Worm (Caenorhabditis elegans) whole organism, mixed stage, embryonic: ENCODE data around the gene F49F1.17.
"Not testable (repeated sequence)": the region's sequence is repeated elsewhere in the genome, so short reads cannot be mapped to it uniquely, and the experiment has no call there.

ENCODE experiments used
- M03D4.4 ChIP-seq: sonication (generic microtip); optimal IDR thresholded peaks from 2 replicates; lab custom pipeline; 2017; ENCODE audit warnings: mild to moderate bottlenecking, missing genetic modification characterization, missing compliant biosample characterization
- bed-3 ChIP-seq: fragments of 200-800 bp; sonication (Bioruptor generic); optimal IDR thresholded peaks from 3 replicates; lab custom pipeline; 2018; ENCODE audit warnings: mild to moderate bottlenecking, missing genetic modification characterization, moderate library complexity, missing compliant biosample characterization
- blmp-1 ChIP-seq: fragments of 150-350 bp; optimal IDR thresholded peaks from 2 replicates; lab custom pipeline; 2014; ENCODE audit warnings: missing biosample characterization, missing genetic modification characterization
- ceh-39 ChIP-seq: fragments of 150-350 bp; optimal IDR thresholded peaks from 2 replicates; lab custom pipeline; 2014; ENCODE audit warnings: missing biosample characterization, missing genetic modification characterization
- ceh-43 ChIP-seq: fragments of 200-800 bp; sonication (Bioruptor generic); optimal IDR thresholded peaks from 2 replicates; lab custom pipeline; 2018; ENCODE audit warnings: mild to moderate bottlenecking, missing genetic modification characterization, moderate library complexity, missing compliant biosample characterization
- ceh-83 ChIP-seq: fragments of 200-800 bp; sonication (Bioruptor generic); optimal IDR thresholded peaks from 2 replicates; lab custom pipeline; 2018; ENCODE audit warnings: mild to moderate bottlenecking, missing genetic modification characterization, missing compliant biosample characterization
- cnd-1 ChIP-seq: fragments of 200-800 bp; sonication (Bioruptor generic); optimal IDR thresholded peaks from 2 replicates; lab custom pipeline; 2018; ENCODE audit warnings: mild to moderate bottlenecking, missing genetic modification characterization, missing compliant biosample characterization
- drap-1 ChIP-seq: fragments of 200-800 bp; sonication (Bioruptor generic); optimal IDR thresholded peaks from 3 replicates; lab custom pipeline; 2018; ENCODE audit warnings: mild to moderate bottlenecking, missing genetic modification characterization, missing compliant biosample characterization
- elt-1 ChIP-seq: sonication (generic microtip); optimal IDR thresholded peaks from 2 replicates; lab custom pipeline; 2017; ENCODE audit warnings: missing genetic modification characterization, mild to moderate bottlenecking, missing compliant biosample characterization, antibody characterized with exemption, moderate library complexity, borderline replicate concordance; ENCODE audit not compliant: insufficient read depth
- elt-3 ChIP-seq: fragments of 150-350 bp; optimal IDR thresholded peaks from 2 replicates; lab custom pipeline; 2014; ENCODE audit warnings: missing biosample characterization, missing genetic modification characterization
- ham-2 ChIP-seq: fragments of 200-800 bp; sonication (Bioruptor generic); optimal IDR thresholded peaks from 2 replicates; lab custom pipeline; 2018; ENCODE audit warnings: mild to moderate bottlenecking, missing genetic modification characterization, missing compliant biosample characterization
- hlh-1 ChIP-seq: fragments of 150-350 bp; optimal IDR thresholded peaks from 2 replicates; lab custom pipeline; 2014; ENCODE audit warnings: missing biosample characterization, missing genetic modification reagents, missing genetic modification characterization
- lin-13 ChIP-seq: fragments of 150-350 bp; optimal IDR thresholded peaks from 2 replicates; lab custom pipeline; 2014; ENCODE audit warnings: missing biosample characterization, missing genetic modification characterization
- lin-32 ChIP-seq: fragments of 200-800 bp; sonication (Bioruptor generic); optimal IDR thresholded peaks from 2 replicates; lab custom pipeline; 2018; ENCODE audit warnings: mild to moderate bottlenecking, missing genetic modification characterization, missing compliant biosample characterization
- mab-5 ChIP-seq: fragments of 150-350 bp; optimal IDR thresholded peaks from 2 replicates; lab custom pipeline; 2014; ENCODE audit warnings: missing biosample characterization, missing genetic modification characterization
- mep-1 ChIP-seq: fragments of 150-350 bp; optimal IDR thresholded peaks from 2 replicates; lab custom pipeline; 2017; ENCODE audit warnings: missing biosample characterization, missing genetic modification reagents, missing genetic modification characterization, inconsistent platforms
- mls-2 ChIP-seq: sonication (generic microtip); optimal IDR thresholded peaks from 2 replicates; lab custom pipeline; 2016; ENCODE audit warnings: mild to moderate bottlenecking, missing genetic modification characterization, moderate library complexity, missing compliant biosample characterization
- nhr-12 ChIP-seq: fragments of 150-350 bp; optimal IDR thresholded peaks from 2 replicates; lab custom pipeline; 2014; ENCODE audit warnings: missing biosample characterization, missing genetic modification characterization
- nhr-237 ChIP-seq: fragments of 150-350 bp; optimal IDR thresholded peaks from 2 replicates; lab custom pipeline; 2014; ENCODE audit warnings: missing biosample characterization, missing genetic modification characterization
- nhr-28 ChIP-seq: fragments of 150-350 bp; optimal IDR thresholded peaks from 2 replicates; lab custom pipeline; 2014; ENCODE audit warnings: missing biosample characterization, missing genetic modification characterization
- nhr-76 ChIP-seq: sonication (generic microtip); optimal IDR thresholded peaks from 2 replicates; lab custom pipeline; 2017; ENCODE audit warnings: missing biosample characterization, missing genetic modification characterization
- sem-2 ChIP-seq: fragments of 200-800 bp; sonication (Bioruptor generic); optimal IDR thresholded peaks from 2 replicates; lab custom pipeline; 2018; ENCODE audit warnings: mild to moderate bottlenecking, missing genetic modification characterization, missing compliant biosample characterization
- tbx-8 ChIP-seq: fragments of 200-800 bp; sonication (Bioruptor generic); optimal IDR thresholded peaks from 2 replicates; lab custom pipeline; 2018; ENCODE audit warnings: mild to moderate bottlenecking, missing genetic modification characterization, moderate library complexity, missing compliant biosample characterization
- unc-120 ChIP-seq: sonication (generic microtip); optimal IDR thresholded peaks from 2 replicates; lab custom pipeline; 2017; ENCODE audit warnings: missing genetic modification characterization, missing compliant biosample characterization; ENCODE audit not compliant: poor library complexity, severe bottlenecking
- zip-8 ChIP-seq: fragments of 150-350 bp; optimal IDR thresholded peaks from 2 replicates; lab custom pipeline; 2014; ENCODE audit warnings: missing biosample characterization, missing genetic modification characterization
- ztf-11 ChIP-seq: fragments of 150-350 bp; optimal IDR thresholded peaks from 2 replicates; lab custom pipeline; 2014; ENCODE audit warnings: missing biosample characterization, missing genetic modification characterization

F49F1.17 gene

ce11 chrIV:4139022-4139421 is 3.4 kb upstream of the F49F1.17 start, which contains the start of gene F49F1.10:
TSS of gene F49F1.10 (minus strand) at chrIV:4139122.
- TF ChIP-seq zip-8, result no peak
- TF ChIP-seq blmp-1, result no peak
- TF ChIP-seq elt-3 (tag; lab: Kevin White, UChicago), result no peak
- no peak for TF ChIP-seq ceh-39 (tag; lab: Kevin White, UChicago)
- no peak for TF ChIP-seq mab-5 (tag; lab: Kevin White, UChicago)
- TF ChIP-seq drap-1, result no peak
- no peak for TF ChIP-seq nhr-12 (tag; lab: Kevin White, UChicago)
- TF ChIP-seq elt-1 (tag; lab: Kevin White, UChicago), result no peak
- no peak for TF ChIP-seq bed-3 (GFP tag; lab: Kevin White, UChicago)
- TF ChIP-seq nhr-76, result no peak
- TF ChIP-seq M03D4.4 (tag; lab: Kevin White, UChicago), result no peak
- TF ChIP-seq ceh-83 (GFP tag; lab: Kevin White, UChicago), result no peak
- no peak for TF ChIP-seq ceh-43 (GFP tag; lab: Kevin White, UChicago)
- no peak for TF ChIP-seq lin-13
- TF ChIP-seq tbx-8 (GFP tag; lab: Kevin White, UChicago), result no peak
- no peak for TF ChIP-seq nhr-237 (tag; lab: Kevin White, UChicago)
- TF ChIP-seq lin-32 (GFP tag; lab: Kevin White, UChicago), result no peak

- TF ChIP-seq sem-2 (GFP tag; lab: Kevin White, UChicago) (no peak), mls-2 (tag; lab: Kevin White, UChicago) (no peak)
Measured at ce11 chrIV:4137472-4137871, 1.8 kb upstream of the F49F1.17 start, which contains the start of gene F49F1.9. TSS of gene F49F1.9 (minus strand) at chrIV:4137572.

DNA sequence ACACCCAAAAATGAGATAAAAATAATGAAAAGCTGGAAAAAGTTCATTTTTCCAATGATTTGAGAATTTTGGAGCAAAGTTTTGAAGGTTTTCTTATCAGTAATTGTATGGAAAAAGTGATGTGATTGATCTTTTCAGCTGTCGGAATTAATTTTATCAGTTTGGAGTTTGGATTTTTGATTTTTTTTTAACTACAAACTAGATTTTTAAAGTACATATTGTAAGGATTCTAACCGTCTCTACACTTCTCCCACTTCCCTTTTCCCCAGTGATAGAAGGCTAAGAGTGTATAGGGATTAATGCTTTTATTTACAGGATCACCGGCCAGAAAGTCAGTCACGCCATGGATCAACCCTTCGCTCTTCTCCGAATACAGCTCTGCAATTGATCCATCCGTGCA is 10.0 kb downstream of the F49F1.17 start, which contains the start of gene F49F1.7:
F49F1.7 (minus strand) TSS at position 101 of the 400 bp plus-strand sequence.
- not testable (repeated sequence) for TF ChIP-seq drap-1; cnd-1 (tag; lab: Kevin White, UChicago); elt-3 (tag; lab: Kevin White, UChicago)
- TF ChIP-seq, all 35 proteins: peak for 0; not testable (repeated sequence) for 35

DNA sequence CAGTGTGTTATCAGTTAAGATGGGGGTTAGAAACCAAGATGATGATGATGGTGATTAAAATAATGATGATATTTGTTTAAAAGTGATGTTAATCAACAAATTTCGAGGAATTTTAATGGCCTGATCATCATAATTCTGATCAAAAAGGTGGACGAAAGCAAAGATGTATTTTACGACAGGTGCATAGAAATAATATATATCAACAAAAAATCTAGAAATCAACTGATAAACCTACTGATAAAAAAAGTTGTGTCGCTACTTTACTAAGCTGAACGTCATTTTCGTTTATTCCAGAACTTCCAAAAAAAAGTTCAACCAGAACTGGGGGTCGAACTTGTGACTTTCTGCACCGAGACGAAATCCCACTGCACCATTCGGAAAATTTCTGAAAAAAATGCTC is 12.6 kb downstream of the F49F1.17 start, which contains the start of gene mul-1:
mul-1 (minus strand) TSS at position 84 of the 400 bp plus-strand sequence.
- TF ChIP-seq mls-2 (tag; lab: Kevin White, UChicago), result no peak
- no peak for TF ChIP-seq ztf-11 (tag; lab: Kevin White, UChicago)
- no peak for TF ChIP-seq blmp-1
- TF ChIP-seq mep-1 (tag; lab: Kevin White, UChicago), result no peak
- TF ChIP-seq nhr-28 (tag; lab: Kevin White, UChicago), result no peak
- no peak for TF ChIP-seq nhr-12 (tag; lab: Kevin White, UChicago)
- no peak for TF ChIP-seq hlh-1 (tag; lab: Kevin White, UChicago)
- no peak for TF ChIP-seq unc-120 (tag; lab: Kevin White, UChicago)
- no peak for TF ChIP-seq bed-3 (GFP tag; lab: Kevin White, UChicago)
- no peak for TF ChIP-seq cnd-1 (tag; lab: Kevin White, UChicago)
- TF ChIP-seq ham-2, result no peak
- no peak for TF ChIP-seq tbx-8 (GFP tag; lab: Kevin White, UChicago)

ce11 chrIV:4121055-4121454 is 14.6 kb downstream of the F49F1.17 start:
- no peak for TF ChIP-seq tbx-8 (GFP tag; lab: Kevin White, UChicago)
- no peak for TF ChIP-seq ceh-83 (GFP tag; lab: Kevin White, UChicago)
- no peak for TF ChIP-seq nhr-76
- no peak for TF ChIP-seq nhr-237 (tag; lab: Kevin White, UChicago)
- TF ChIP-seq M03D4.4 (tag; lab: Kevin White, UChicago), result no peak
- TF ChIP-seq elt-3 (tag; lab: Kevin White, UChicago), result no peak
- no peak for TF ChIP-seq ceh-43 (GFP tag; lab: Kevin White, UChicago)
- TF ChIP-seq mab-5 (tag; lab: Kevin White, UChicago), result no peak
- TF ChIP-seq unc-120 (tag; lab: Kevin White, UChicago), result no peak

ce11 chrIV:4120263-4120662 is 15.4 kb downstream of the F49F1.17 start, which contains the start of gene F49F1.5:
TSS of gene F49F1.5 (minus strand) at chrIV:4120415.
- no peak for TF ChIP-seq nhr-28 (tag; lab: Kevin White, UChicago)
